Worm (Caenorhabditis elegans) whole organism, midembryonic: Measurements from ENCODE around the gene Y46H3C.5.

Experiments
- T22C8.4 ChIP-seq: fragments of 200-800 bp; sonication (Bioruptor generic); IDR thresholded peaks from 2 replicates; pipeline ENCODE4 v1.3.6; 2022; ENCODE audit warnings: missing genetic modification characterization, missing compliant biosample characterization
- cog-1 ChIP-seq: sonication (generic microtip); optimal IDR thresholded peaks from 2 replicates; lab custom pipeline; 2016; ENCODE audit warnings: missing genetic modification characterization, missing compliant biosample characterization
- flt-1 ChIP-seq: fragments of 200-800 bp; sonication (Bioruptor generic); IDR thresholded peaks from 2 replicates; pipeline ENCODE4 v1.3.6; 2022; ENCODE audit warnings: missing genetic modification characterization, missing compliant biosample characterization
- klf-2 ChIP-seq: fragments of 200-800 bp; sonication (Bioruptor generic); conservative IDR thresholded peaks from 2 replicates; pipeline ENCODE4 v1.3.6; 2022; ENCODE audit warnings: missing genetic modification reagents, missing genetic modification characterization, missing compliant biosample characterization
- med-1 ChIP-seq: sonication (generic microtip); optimal IDR thresholded peaks from 2 replicates; lab custom pipeline; 2017; ENCODE audit warnings: missing genetic modification characterization, mild to moderate bottlenecking, missing compliant biosample characterization, antibody characterized with exemption, missing genetic modification reagents; ENCODE audit not compliant: insufficient read depth
- ztf-23 ChIP-seq: fragments of 200-800 bp; sonication (Bioruptor generic); IDR thresholded peaks from 2 replicates; pipeline ENCODE4 v1.3.6; 2022; ENCODE audit warnings: missing genetic modification reagents, missing genetic modification characterization, missing compliant biosample characterization

ce11 chrV:1643886-1644285 is 48.4 kb downstream of the Y46H3C.5 start, which contains the start of gene alh-2:
- TF ChIP-seq T22C8.4 (GFP tag; lab: Robert Waterston, UW) (no peak), med-1 (GFP tag; lab: Kevin White, UChicago) (no peak), ztf-23 (GFP tag; lab: Robert Waterston, UW) (no peak), flt-1 (GFP tag; lab: Robert Waterston, UW) (no peak), cog-1 (tag; lab: Kevin White, UChicago) (no peak), klf-2 (GFP tag; lab: Robert Waterston, UW) (no peak)
